Worm (Caenorhabditis elegans): Measurements from ENCODE around the gene cyp-13A5.

ce11 chrII:9774653-9775052, 25.5 kb downstream of the cyp-13A5 start:
- TF ChIP-seq nhr-237 (tag; optimal IDR thresholded peaks at IDR 0.05) = no peak
- no peak for TF ChIP-seq R02D3.7 (tag; optimal IDR thresholded peaks at IDR 0.05)
- TF ChIP-seq ces-1 (GFP tag; optimal IDR thresholded peaks at IDR 0.05) = no peak
- TF ChIP-seq unc-39 (tag; optimal IDR thresholded peaks at IDR 0.05) = no peak
- peak; percentile 53 for TF ChIP-seq mxl-3 (GFP tag; optimal IDR thresholded peaks at IDR 0.05)
- TF ChIP-seq mdl-1 (tag; optimal IDR thresholded peaks at IDR 0.05) = no peak
- peak; percentile 89 for TF ChIP-seq hmg-1.1 (GFP tag; IDR thresholded peaks at IDR 0.05)
- TF ChIP-seq nhr-10 (tag; optimal IDR thresholded peaks at IDR 0.05) = no peak

Measured in whole organism, L4 larva.